Fruit fly (Drosophila melanogaster): ENCODE results near the gene CG9154.

Gene CG9154

dm6 chr2L:6051212-6051621, 19.3 kb downstream of the CG9154 start:
- peak; percentile 95 for TF ChIP-seq CG32121 (GFP tag; IDR thresholded peaks at IDR 0.05)
- TF ChIP-seq CG13204 (GFP tag; optimal IDR thresholded peaks at IDR 0.05), result peak; percentile 93
- peak; percentile 93 for TF ChIP-seq CG17806 (tag; optimal IDR thresholded peaks at IDR 0.05)
- TF ChIP-seq CG14655 (GFP tag; optimal IDR thresholded peaks at IDR 0.05), result peak; percentile 93
- peak; percentile 97 for TF ChIP-seq CG8301 (tag; optimal IDR thresholded peaks at IDR 0.05)
- TF ChIP-seq D1 (tag; optimal IDR thresholded peaks at IDR 0.05), result no peak
- no peak for TF ChIP-seq CG10348 (GFP tag; IDR thresholded peaks at IDR 0.05)
- peak; percentile 94 for TF ChIP-seq CG15710 (tag; optimal IDR thresholded peaks at IDR 0.05)
- TF ChIP-seq CG8159 (tag; optimal IDR thresholded peaks at IDR 0.05), result peak; percentile 94
- TF ChIP-seq Pif1A (GFP tag; optimal IDR thresholded peaks at IDR 0.05), result peak; percentile 98
- peak; percentile 97 for TF ChIP-seq CG12605 (GFP tag; IDR thresholded peaks at IDR 0.05)
- peak; percentile 96 for TF ChIP-seq CG4496 (GFP tag; IDR thresholded peaks at IDR 0.05)
- TF ChIP-seq gl (tag; optimal IDR thresholded peaks at IDR 0.05), result peak; percentile 93
- peak; percentile 90 for TF ChIP-seq CG9948 (tag; optimal IDR thresholded peaks at IDR 0.05)
- peak; percentile 94 for TF ChIP-seq CG34367 (tag; optimal IDR thresholded peaks at IDR 0.05)
- TF ChIP-seq Ets98B (GFP tag; IDR thresholded peaks at IDR 0.05), result peak; percentile 97
- TF ChIP-seq Snoo (tag; optimal IDR thresholded peaks at IDR 0.05), result peak; percentile 96
- peak; percentile 94 for TF ChIP-seq fd96Ca (GFP tag; IDR thresholded peaks at IDR 0.05)
- TF ChIP-seq rn (GFP tag; IDR thresholded peaks at IDR 0.05), result peak; percentile 65; the same call in 1 of the 2 replicates
- peak; percentile 96 for TF ChIP-seq Pif1B (GFP tag; optimal IDR thresholded peaks at IDR 0.05)
- TF ChIP-seq EcR (GFP tag; optimal IDR thresholded peaks at IDR 0.05), result peak; percentile 72

- TF ChIP-seq D1 (tag; optimal IDR thresholded peaks at IDR 0.05), result no peak
- no peak for TF ChIP-seq gl (tag; optimal IDR thresholded peaks at IDR 0.05)
- no peak for TF ChIP-seq Ets98B (GFP tag; IDR thresholded peaks at IDR 0.05)
- TF ChIP-seq CG4496 (GFP tag; IDR thresholded peaks at IDR 0.05), result peak; percentile 8; the same call in 1 of the 3 replicates
Measured at dm6 chr2L:6050575-6050974, 19.9 kb downstream of the CG9154 start, which contains the start of gene CG9135. CG9135 (plus strand) TSS chr2L:6050800.

dm6 chr2L:6048542-6048941, 21.9 kb downstream of the CG9154 start, which contains the start of the genes CG34179 and slmo:
CG34179 (minus strand) TSS chr2L:6048706.
slmo (minus strand) TSS chr2L:6048706.
- no peak for TF ChIP-seq CG4496 (GFP tag; IDR thresholded peaks at IDR 0.05)
- TF ChIP-seq rn (GFP tag; IDR thresholded peaks at IDR 0.05), result no peak

- TF ChIP-seq rn (GFP tag; IDR thresholded peaks at IDR 0.05) (no peak), CG17806 (tag; optimal IDR thresholded peaks at IDR 0.05) (no peak), CG10348 (GFP tag; IDR thresholded peaks at IDR 0.05) (no peak), CG8301 (tag; optimal IDR thresholded peaks at IDR 0.05) (no peak), CG9948 (tag; optimal IDR thresholded peaks at IDR 0.05) (no peak), Snoo (tag; optimal IDR thresholded peaks at IDR 0.05) (peak; percentile 24), CG34367 (tag; optimal IDR thresholded peaks at IDR 0.05) (no peak), CG14655 (GFP tag; optimal IDR thresholded peaks at IDR 0.05) (no peak), CG13204 (GFP tag; optimal IDR thresholded peaks at IDR 0.05) (no peak), CG4496 (GFP tag; IDR thresholded peaks at IDR 0.05) (peak; percentile 50; the same call in 1 of the 3 replicates), CG12605 (GFP tag; IDR thresholded peaks at IDR 0.05) (no peak), EcR (GFP tag; optimal IDR thresholded peaks at IDR 0.05) (no peak), Pif1A (GFP tag; optimal IDR thresholded peaks at IDR 0.05) (no peak), gl (tag; optimal IDR thresholded peaks at IDR 0.05) (no peak), fd96Ca (GFP tag; IDR thresholded peaks at IDR 0.05) (no peak), CG32121 (GFP tag; IDR thresholded peaks at IDR 0.05) (no peak), D1 (tag; optimal IDR thresholded peaks at IDR 0.05) (no peak), CG15710 (tag; optimal IDR thresholded peaks at IDR 0.05) (peak; percentile 2), CG8159 (tag; optimal IDR thresholded peaks at IDR 0.05) (peak; percentile 7), Ets98B (GFP tag; IDR thresholded peaks at IDR 0.05) (peak; percentile 32; the same call in 1 of the 2 replicates), Pif1B (GFP tag; optimal IDR thresholded peaks at IDR 0.05) (peak; percentile 17)
Measured at dm6 chr2L:6047528-6048160, 22.8 kb downstream of the CG9154 start, which contains the start of gene IPIP. IPIP (plus strand) TSS chr2L:6048002.

dm6 chr2L:6046865-6047264, 23.6 kb downstream of the CG9154 start:
- TF ChIP-seq Ets98B (GFP tag; IDR thresholded peaks at IDR 0.05) (no peak), D1 (tag; optimal IDR thresholded peaks at IDR 0.05) (no peak), rn (GFP tag; IDR thresholded peaks at IDR 0.05) (no peak), CG34367 (tag; optimal IDR thresholded peaks at IDR 0.05) (no peak), fd96Ca (GFP tag; IDR thresholded peaks at IDR 0.05) (no peak), CG32121 (GFP tag; IDR thresholded peaks at IDR 0.05) (no peak), CG8159 (tag; optimal IDR thresholded peaks at IDR 0.05) (no peak), CG15710 (tag; optimal IDR thresholded peaks at IDR 0.05) (no peak), Pif1B (GFP tag; optimal IDR thresholded peaks at IDR 0.05) (no peak), CG4496 (GFP tag; IDR thresholded peaks at IDR 0.05) (no peak), CG13204 (GFP tag; optimal IDR thresholded peaks at IDR 0.05) (no peak), Snoo (tag; optimal IDR thresholded peaks at IDR 0.05) (no peak), CG9948 (tag; optimal IDR thresholded peaks at IDR 0.05) (no peak), gl (tag; optimal IDR thresholded peaks at IDR 0.05) (no peak), Pif1A (GFP tag; optimal IDR thresholded peaks at IDR 0.05) (no peak), CG14655 (GFP tag; optimal IDR thresholded peaks at IDR 0.05) (no peak), CG10348 (GFP tag; IDR thresholded peaks at IDR 0.05) (no peak), EcR (GFP tag; optimal IDR thresholded peaks at IDR 0.05) (no peak), CG12605 (GFP tag; IDR thresholded peaks at IDR 0.05) (no peak), CG17806 (tag; optimal IDR thresholded peaks at IDR 0.05) (no peak)
